Worm (Caenorhabditis elegans) whole organism, L1 larva: ENCODE results near the gene T22C8.3.

Experiments
- ama-1 ChIP-seq: fragments of 150-350 bp; optimal IDR thresholded peaks from 2 replicates; lab custom pipeline; 2014
- ceh-88 ChIP-seq: fragments of 200-800 bp; sonication (Bioruptor generic); IDR thresholded peaks from 2 replicates; pipeline ENCODE4 v1.3.6; 2022; ENCODE audit warnings: missing genetic modification characterization, missing compliant biosample characterization
- efl-1 ChIP-seq, 4 experiments: fragments of 150-350 bp; optimal IDR thresholded peaks in 3 of 4; peaks in 1 of 4; 1 replicate in 1 of 4; 2 replicates in 3 of 4; lab custom pipeline; 2014; ENCODE audit warnings: missing biosample characterization in 2 of 4, missing genetic modification characterization in 2 of 4, missing genetic modification reagents in 2 of 4
- lin-14 ChIP-seq: fragments of 200-800 bp; sonication (Bioruptor generic); optimal IDR thresholded peaks from 2 replicates; lab custom pipeline; 2018; ENCODE audit warnings: mild to moderate bottlenecking, missing genetic modification characterization, moderate library complexity, missing compliant biosample characterization
- lir-3 ChIP-seq: sonication (generic microtip); optimal IDR thresholded peaks from 2 replicates; lab custom pipeline; 2016; ENCODE audit warnings: mild to moderate bottlenecking, missing genetic modification characterization, moderate library complexity, missing compliant biosample characterization; ENCODE audit not compliant: poor library complexity
- nhr-90 ChIP-seq: sonication (generic microtip); optimal IDR thresholded peaks from 2 replicates; lab custom pipeline; 2016; ENCODE audit warnings: mild to moderate bottlenecking, missing genetic modification characterization, missing compliant biosample characterization; ENCODE audit not compliant: poor library complexity
- snpc-4 ChIP-seq: fragments of 150-350 bp; optimal IDR thresholded peaks from 2 replicates; lab custom pipeline; 2014; ENCODE audit warnings: missing biosample characterization, missing genetic modification characterization
- unc-130 ChIP-seq: fragments of 150-350 bp; optimal IDR thresholded peaks from 2 replicates; lab custom pipeline; 2017; ENCODE audit warnings: missing biosample characterization, missing genetic modification characterization, inconsistent platforms
- unc-62 ChIP-seq: fragments of 150-350 bp; optimal IDR thresholded peaks from 2 replicates; lab custom pipeline; 2014; ENCODE audit warnings: missing biosample characterization, missing genetic modification reagents, missing genetic modification characterization

ce11 chrII:8610585-8610984 lies 11.2 kb downstream of the T22C8.3 start:
- TF ChIP-seq nhr-90 (tag; lab: Kevin White, UChicago) = no peak
- TF ChIP-seq ama-1 (lab: Kevin White, UChicago) = no peak
- no peak for TF ChIP-seq unc-62 (GFP tag; lab: Kevin White, UChicago)
- TF ChIP-seq efl-1 (optimal IDR thresholded peaks at IDR 0.05; lab: Kevin White, UChicago) = no peak
- TF ChIP-seq efl-1 (GFP tag; optimal IDR thresholded peaks at IDR 0.05 in 1 of 2; lab: Kevin White, UChicago) = no peak
- no peak for TF ChIP-seq lin-14 (GFP tag; lab: Kevin White, UChicago)
- no peak for TF ChIP-seq lir-3 (tag; lab: Kevin White, UChicago)
- TF ChIP-seq ceh-88 = no peak
- no peak for TF ChIP-seq snpc-4 (tag; lab: Kevin White, UChicago)
- no peak for TF ChIP-seq unc-130 (tag; lab: Kevin White, UChicago)
